Fruit fly (Drosophila melanogaster): ENCODE measurements around the gene PolE1.

Gene PolE1

DNA sequence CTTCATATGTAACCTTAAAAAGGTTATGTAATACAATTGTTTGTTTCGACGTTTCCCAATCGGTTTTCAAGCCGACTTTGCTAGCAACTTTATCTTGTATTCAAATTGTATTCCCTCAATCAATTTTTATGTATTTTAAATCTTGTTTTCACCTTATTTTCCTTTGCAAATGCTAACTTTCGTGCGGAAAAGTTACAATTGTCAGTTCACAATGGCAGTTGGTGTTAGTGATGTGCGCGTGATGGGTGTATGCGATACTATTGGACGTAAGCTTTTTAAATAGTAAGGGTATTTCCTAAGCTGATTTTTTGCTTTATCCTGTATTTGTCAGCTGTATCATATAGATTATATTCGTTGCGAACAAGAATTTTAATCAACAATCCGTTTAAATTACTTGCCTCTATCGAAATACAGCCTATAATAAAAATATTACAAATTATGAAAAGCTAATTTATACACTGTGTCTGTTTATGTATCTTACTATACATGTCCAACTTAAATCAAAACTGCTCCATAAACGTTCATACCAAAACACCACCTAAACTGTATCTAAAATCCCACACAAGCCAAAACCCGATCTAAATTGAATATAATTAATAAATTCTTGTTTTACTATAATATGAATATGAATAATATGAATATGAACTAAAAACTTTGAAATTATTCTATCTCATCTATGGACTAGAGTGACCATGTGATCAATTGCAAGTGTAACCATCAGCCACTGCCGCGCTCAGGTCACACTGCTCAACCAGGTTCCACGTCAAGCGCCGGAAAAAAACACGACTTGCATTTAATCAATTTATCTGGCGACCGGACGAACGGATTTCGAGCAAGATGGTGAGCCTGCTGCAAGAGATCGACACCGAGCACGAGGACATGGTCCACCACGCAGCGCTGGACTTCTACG lies 8.2 kb downstream of the PolE1 start, which contains the start of the genes ATPsynCF6 and Sec13 (continued):
- TF ChIP-seq pho (GFP tag; optimal IDR thresholded peaks at IDR 0.05) = no peak
- TF ChIP-seq kni (GFP tag; optimal IDR thresholded peaks at IDR 0.05) = no peak
- peak; percentile 55 for TF ChIP-seq H2.0 (GFP tag; IDR thresholded peaks at IDR 0.05)
- TF ChIP-seq Max (GFP tag; optimal IDR thresholded peaks at IDR 0.05) = peak; percentile 44
- peak; percentile 25 to 99 for TF ChIP-seq Pdp1 (GFP tag; optimal IDR thresholded peaks at IDR 0.05)
- TF ChIP-seq NfI (GFP tag; optimal IDR thresholded peaks at IDR 0.05) = peak; percentile 18
- TF ChIP-seq CG12942 (GFP tag; optimal IDR thresholded peaks at IDR 0.05) = peak; percentile 7
- TF ChIP-seq CG10543 (GFP tag; optimal IDR thresholded peaks at IDR 0.05) = peak; percentile 73
- TF ChIP-seq dpn (GFP tag; optimal IDR thresholded peaks at IDR 0.05) = peak; percentile 14 to 29
- no peak for TF ChIP-seq da (GFP tag; optimal IDR thresholded peaks at IDR 0.05)
- TF ChIP-seq Awh (GFP tag; IDR thresholded peaks at IDR 0.05) = peak; percentile 30; the same call in 1 of the 2 replicates
- peak; percentile 91 for TF ChIP-seq Dll (GFP tag; IDR thresholded peaks at IDR 0.05; ENCODE audit: partially characterized antibody)
- TF ChIP-seq CG34376 (GFP tag; optimal IDR thresholded peaks at IDR 0.05) = peak; percentile 19
- TF ChIP-seq CG4282 (GFP tag; optimal IDR thresholded peaks at IDR 0.05) = no peak
- peak; percentile 29; the same call in 1 of the 2 replicates for TF ChIP-seq rib (GFP tag; IDR thresholded peaks at IDR 0.05)
- TF ChIP-seq Ada2b (GFP tag; IDR thresholded peaks at IDR 0.05) = peak; percentile 66
- no peak for TF ChIP-seq Dp (GFP tag; optimal IDR thresholded peaks at IDR 0.05)
- no peak for TF ChIP-seq kah (GFP tag; optimal IDR thresholded peaks at IDR 0.05)
- TF ChIP-seq lola (GFP tag; optimal IDR thresholded peaks at IDR 0.05) = peak in 1 of 3 experiments; percentile 43
- peak; percentile 64 for TF ChIP-seq Hmr (GFP tag; optimal IDR thresholded peaks at IDR 0.05)
- peak; percentile 37; the same call in 1 of the 2 replicates for TF ChIP-seq E2f1 (GFP tag; IDR thresholded peaks at IDR 0.05)
- peak; percentile 86 for TF ChIP-seq mld (GFP tag; IDR thresholded peaks at IDR 0.05; ENCODE audit: partially characterized antibody)
- TF ChIP-seq pum (GFP tag; optimal IDR thresholded peaks at IDR 0.05) = peak; percentile 1
- TF ChIP-seq CG7372 (GFP tag; IDR thresholded peaks at IDR 0.05) = 0 out of 2 replicates have a peak, but pooled peaks have one; percentile 35
- TF ChIP-seq CG16815 (GFP tag; optimal IDR thresholded peaks at IDR 0.05) = no peak
- TF ChIP-seq B-H1 (GFP tag; IDR thresholded peaks at IDR 0.05) = peak; percentile 18; the same call in 2 of the 3 replicates
- no peak for TF ChIP-seq Antp (GFP tag; optimal IDR thresholded peaks at IDR 0.05)
- no peak for TF ChIP-seq hkb (optimal IDR thresholded peaks at IDR 0.05)
- peak; percentile 32; the same call in 1 of the 2 replicates for TF ChIP-seq hkb (GFP tag; IDR thresholded peaks at IDR 0.05)
- TF ChIP-seq CG32772 (GFP tag; IDR thresholded peaks at IDR 0.05) = peak; percentile 17; the same call in 1 of the 2 replicates
- no peak for TF ChIP-seq CG6854 (GFP tag; optimal IDR thresholded peaks at IDR 0.05)
- peak; percentile 47; the same call in 1 of the 2 replicates for TF ChIP-seq Oaz (GFP tag; IDR thresholded peaks at IDR 0.05)
- TF ChIP-seq CG6254 (GFP tag; optimal IDR thresholded peaks at IDR 0.05) = no peak
- no peak for TF ChIP-seq pita (GFP tag; optimal IDR thresholded peaks at IDR 0.05)
- no peak for TF ChIP-seq gcm2 (GFP tag; optimal IDR thresholded peaks at IDR 0.05)
- TF ChIP-seq vvl (GFP tag; IDR thresholded peaks at IDR 0.05) = peak; percentile 71
- TF ChIP-seq CG12236 (GFP tag; optimal IDR thresholded peaks at IDR 0.05) = no peak
- TF ChIP-seq CG9932 (GFP tag; IDR thresholded peaks at IDR 0.05) = peak; percentile 83
- no peak for TF ChIP-seq NC2α (GFP tag; optimal IDR thresholded peaks at IDR 0.05)
- peak; percentile 43 for TF ChIP-seq CG18764 (GFP tag; optimal IDR thresholded peaks at IDR 0.05)
- TF ChIP-seq hth (optimal IDR thresholded peaks at IDR 0.05) = no peak
- peak; percentile 16 for TF ChIP-seq CG17802 (tag; optimal IDR thresholded peaks at IDR 0.05)
- no peak for TF ChIP-seq vfl (GFP tag; optimal IDR thresholded peaks at IDR 0.05)
- 0 out of 2 replicates have a peak, but pooled peaks have one; percentile 29 for TF ChIP-seq HLH3B (GFP tag; IDR thresholded peaks at IDR 0.05)
- TF ChIP-seq CG14014 (GFP tag; IDR thresholded peaks at IDR 0.05) = peak; percentile 62
- no peak for TF ChIP-seq CrebB (tag; optimal IDR thresholded peaks at IDR 0.05)
- peak; percentile 78 for TF ChIP-seq zen2 (GFP tag; IDR thresholded peaks at IDR 0.05; ENCODE audit: partially characterized antibody)
- no peak for TF ChIP-seq CG13123 (GFP tag; optimal IDR thresholded peaks at IDR 0.05)
- no peak for TF ChIP-seq Hmx (GFP tag; optimal IDR thresholded peaks at IDR 0.05)
